Worm (Caenorhabditis elegans): Measurements from ENCODE around the gene T10F2.5.

The T10F2.5 gene

ce11 chrIII:5159505-5159904, at the start of gene T10F2.5:
TSS of gene T10F2.5 (minus strand) at chrIII:5159605.
- TF ChIP-seq unc-62 (GFP tag; optimal IDR thresholded peaks at IDR 0.05) = no peak

ce11 chrIII:5208992-5209391, 49.6 kb upstream of the T10F2.5 start, which contains the start of gene syx-16:
TSS of gene syx-16 (minus strand) at chrIII:5209109.
- TF ChIP-seq unc-62 (GFP tag; optimal IDR thresholded peaks at IDR 0.05) = no peak

ce11 chrIII:5206861-5207414, 47.5 kb upstream of the T10F2.5 start, which contains the start of gene morc-1:
TSS of gene morc-1 (minus strand) at chrIII:5206911.
- TF ChIP-seq unc-62 (GFP tag; optimal IDR thresholded peaks at IDR 0.05) = no peak

- TF ChIP-seq unc-62 (GFP tag; optimal IDR thresholded peaks at IDR 0.05) = no peak
Observed at ce11 chrIII:5203310-5203709, 43.9 kb upstream of the T10F2.5 start.

DNA sequence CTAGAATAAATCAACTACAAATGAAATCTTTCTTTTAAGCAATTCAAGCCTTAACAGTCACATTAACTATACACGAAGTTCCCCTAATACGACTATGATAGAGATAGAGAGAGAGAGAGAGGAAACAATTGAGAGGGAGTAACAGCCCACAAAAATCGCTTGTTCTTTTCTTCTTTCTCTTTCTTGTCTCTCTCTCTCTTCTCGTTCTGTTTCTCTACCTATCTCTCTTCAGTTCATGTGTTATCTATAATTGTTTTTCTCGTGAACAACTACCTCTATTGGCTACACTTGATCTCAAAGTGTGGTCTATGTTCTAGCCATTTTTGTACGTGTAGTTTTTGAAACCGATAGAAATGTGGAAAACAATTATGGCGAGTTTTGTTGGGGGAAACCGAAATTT, 43.2 kb upstream of the T10F2.5 start:
- no peak for TF ChIP-seq unc-62 (GFP tag; optimal IDR thresholded peaks at IDR 0.05)

- no peak for TF ChIP-seq unc-62 (GFP tag; optimal IDR thresholded peaks at IDR 0.05)
Observed at ce11 chrIII:5201267-5201666, 41.9 kb upstream of the T10F2.5 start.

- no peak for TF ChIP-seq unc-62 (GFP tag; optimal IDR thresholded peaks at IDR 0.05)
Observed at ce11 chrIII:5200349-5200748, 40.9 kb upstream of the T10F2.5 start.

DNA sequence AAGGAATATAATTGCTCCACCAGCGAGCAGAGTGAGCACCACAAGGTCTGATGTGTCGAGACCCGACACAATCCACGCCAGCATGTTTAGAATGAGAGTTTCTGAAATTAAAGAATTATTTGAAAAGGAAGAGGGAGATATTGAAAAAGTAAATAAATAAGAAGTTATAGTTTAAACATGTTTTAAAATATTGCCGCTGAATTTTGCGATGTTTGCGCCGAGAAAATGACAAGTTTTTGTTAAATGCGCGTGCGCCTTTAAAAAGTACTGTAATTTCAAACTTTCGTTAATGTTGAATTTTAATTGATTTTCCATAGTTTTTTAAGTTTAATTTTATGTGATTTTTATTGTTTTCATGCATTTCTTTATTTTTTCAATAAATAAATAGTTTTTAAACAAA, 40.2 kb upstream of the T10F2.5 start, which contains the start of gene emb-8:
Gene emb-8, minus strand, starts transcription at position 101 of the 400 bp plus-strand sequence.
- TF ChIP-seq unc-62 (GFP tag; optimal IDR thresholded peaks at IDR 0.05) = no peak

DNA sequence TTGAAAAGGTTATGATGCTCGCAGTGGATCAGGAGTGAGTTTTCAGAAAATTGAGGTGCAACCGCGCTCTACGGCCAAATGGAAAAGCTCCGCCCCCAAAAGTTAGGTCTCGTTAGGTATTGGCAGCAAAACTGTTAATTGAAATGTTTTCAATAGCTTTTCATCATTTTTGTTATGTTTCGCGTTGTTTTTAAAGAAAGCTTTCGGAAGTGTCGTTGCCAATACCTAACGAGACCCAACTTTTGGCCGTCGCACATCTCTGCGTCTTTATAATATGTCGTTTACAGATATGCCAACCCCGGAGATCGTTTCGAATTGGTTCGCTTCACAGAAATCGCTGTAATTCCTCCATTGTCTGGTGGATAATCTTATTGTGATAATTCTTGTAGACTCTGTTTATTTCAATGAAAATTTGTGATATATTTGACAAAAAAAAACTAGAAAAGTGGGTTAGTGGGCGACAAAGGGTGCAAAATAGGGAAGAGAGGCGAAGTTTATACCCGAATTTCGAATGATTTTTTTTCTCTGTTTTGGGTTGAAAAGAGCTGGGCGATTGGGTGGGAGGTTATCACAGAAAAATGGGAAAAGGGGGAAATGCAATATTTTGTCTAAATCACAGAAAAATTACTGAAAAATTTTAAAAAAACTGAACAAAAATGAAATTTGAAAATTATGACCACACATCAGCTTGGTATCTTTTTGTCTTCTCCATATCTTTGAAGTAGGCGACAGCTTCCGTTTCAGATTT, 37.1 kb upstream of the T10F2.5 start:
- no peak for TF ChIP-seq unc-62 (GFP tag; optimal IDR thresholded peaks at IDR 0.05)

DNA sequence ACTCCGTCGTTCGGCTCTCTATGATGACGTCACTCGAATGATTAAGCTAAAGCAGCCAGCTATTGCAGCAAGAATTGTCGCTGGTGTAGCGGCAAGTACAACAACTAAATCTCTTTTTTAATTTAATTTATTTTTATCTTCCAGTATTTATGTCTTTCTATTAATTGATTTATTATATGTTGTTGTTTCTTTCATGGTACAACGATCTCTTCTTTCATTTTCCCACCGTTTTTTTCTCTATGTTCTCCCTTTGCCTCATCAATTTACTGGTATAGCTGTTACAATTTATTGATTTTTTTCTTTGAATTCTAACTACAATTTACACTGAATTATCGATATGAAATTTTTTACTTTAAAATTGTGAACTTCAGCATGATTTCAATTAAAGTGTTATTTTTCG, 36.3 kb upstream of the T10F2.5 start, which contains the start of gene moc-6:
Gene moc-6, plus strand, starts transcription at position 301 of the 400 bp plus-strand sequence.
- TF ChIP-seq unc-62 (GFP tag; optimal IDR thresholded peaks at IDR 0.05) = no peak

DNA sequence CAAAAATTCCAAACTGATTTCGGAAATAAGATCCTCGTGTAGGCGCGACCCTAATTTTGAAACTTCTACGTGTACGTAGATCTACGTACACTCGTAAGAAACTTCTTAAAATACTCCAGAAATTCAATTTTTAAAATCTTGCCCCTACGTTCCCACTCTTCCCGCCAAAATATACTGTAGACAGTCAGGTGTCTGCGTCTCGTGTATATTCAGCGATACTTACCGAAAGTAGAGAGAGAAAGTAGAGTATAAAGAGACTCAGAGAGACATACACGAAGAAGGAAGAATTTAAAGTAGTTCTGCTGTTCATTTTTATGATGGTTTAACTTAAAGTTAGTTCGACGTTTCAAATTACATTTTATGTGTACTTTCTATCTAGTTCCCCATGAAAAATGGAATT, 33.9 kb upstream of the T10F2.5 start:
- TF ChIP-seq unc-62 (GFP tag; optimal IDR thresholded peaks at IDR 0.05) = no peak

DNA sequence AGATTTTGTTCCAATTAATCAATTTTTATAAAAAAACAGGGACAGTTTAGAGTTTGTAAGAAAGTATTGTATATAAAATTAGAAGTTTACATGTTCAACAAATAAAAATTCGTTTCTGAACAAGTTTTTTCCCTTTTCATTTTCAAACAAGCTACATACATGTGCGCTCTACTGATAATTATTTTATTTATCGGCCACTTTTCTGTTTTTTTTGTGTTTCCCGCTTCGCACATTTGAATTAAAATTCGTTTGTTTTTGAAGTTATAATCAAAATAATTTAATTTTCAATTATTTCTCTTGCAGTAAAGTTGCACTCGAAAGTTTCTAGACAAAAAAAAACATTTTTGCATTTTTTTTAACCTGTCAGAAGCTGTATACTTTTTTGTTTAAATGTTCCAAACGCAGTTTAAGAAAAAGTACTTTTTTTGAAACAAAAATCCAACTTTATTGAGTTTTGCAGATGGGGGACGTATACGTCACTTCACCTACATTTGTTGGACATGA, 31.3 kb upstream of the T10F2.5 start, which contains the start of gene hira-1:
Gene hira-1, plus strand, starts transcription at position 454 of the 504 bp plus-strand sequence.
- no peak for TF ChIP-seq unc-62 (GFP tag; optimal IDR thresholded peaks at IDR 0.05)

ce11 chrIII:5190179-5190578, 30.8 kb upstream of the T10F2.5 start:
- no peak for TF ChIP-seq unc-62 (GFP tag; optimal IDR thresholded peaks at IDR 0.05)

- TF ChIP-seq unc-62 (GFP tag; optimal IDR thresholded peaks at IDR 0.05) = no peak
Observed at ce11 chrIII:5188426-5188825, 29.0 kb upstream of the T10F2.5 start, which contains the start of gene K10D2.8. TSS of gene K10D2.8 (plus strand) at chrIII:5188726.

DNA sequence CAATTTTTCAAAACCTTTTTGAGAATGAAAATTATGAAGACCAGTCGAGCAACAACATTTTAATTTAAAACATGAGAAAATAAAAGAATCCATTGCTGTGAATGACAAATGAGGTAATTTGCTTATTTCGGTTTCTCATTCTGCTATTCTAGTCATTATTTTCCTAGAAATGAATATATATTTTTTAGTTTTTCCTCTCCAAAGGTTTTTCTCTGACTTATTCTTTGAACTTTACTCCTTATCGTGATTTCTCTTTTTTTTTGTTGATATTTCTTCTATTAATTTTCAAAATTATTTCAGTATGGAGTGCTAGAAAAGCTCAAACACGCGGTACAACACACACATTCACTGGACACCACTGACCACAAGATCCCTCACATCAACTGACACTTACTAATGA, 26.2 kb upstream of the T10F2.5 start, which contains the start of gene pup-2:
Gene pup-2, plus strand, starts transcription at position 301 of the 400 bp plus-strand sequence.
- no peak for TF ChIP-seq unc-62 (GFP tag; optimal IDR thresholded peaks at IDR 0.05)

DNA sequence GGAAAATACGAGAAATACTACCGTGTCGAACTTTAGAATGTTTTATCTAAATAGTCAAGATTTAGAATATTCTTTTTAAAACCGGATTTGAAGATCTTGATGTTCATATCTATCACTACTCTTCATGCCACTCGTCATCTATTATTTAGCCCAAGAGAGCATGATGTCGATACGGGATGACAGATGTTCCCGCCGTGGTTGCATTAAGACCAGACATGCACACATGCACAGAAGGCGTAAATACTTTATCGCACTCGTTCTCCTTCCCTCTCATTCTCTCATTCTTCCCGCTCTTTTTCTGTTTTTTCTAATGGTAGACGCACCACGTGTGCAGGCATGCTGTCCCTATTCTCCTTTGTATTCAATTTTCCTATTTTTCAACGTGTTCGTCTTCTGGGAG, 24.0 kb upstream of the T10F2.5 start:
- TF ChIP-seq unc-62 (GFP tag; optimal IDR thresholded peaks at IDR 0.05) = no peak

DNA sequence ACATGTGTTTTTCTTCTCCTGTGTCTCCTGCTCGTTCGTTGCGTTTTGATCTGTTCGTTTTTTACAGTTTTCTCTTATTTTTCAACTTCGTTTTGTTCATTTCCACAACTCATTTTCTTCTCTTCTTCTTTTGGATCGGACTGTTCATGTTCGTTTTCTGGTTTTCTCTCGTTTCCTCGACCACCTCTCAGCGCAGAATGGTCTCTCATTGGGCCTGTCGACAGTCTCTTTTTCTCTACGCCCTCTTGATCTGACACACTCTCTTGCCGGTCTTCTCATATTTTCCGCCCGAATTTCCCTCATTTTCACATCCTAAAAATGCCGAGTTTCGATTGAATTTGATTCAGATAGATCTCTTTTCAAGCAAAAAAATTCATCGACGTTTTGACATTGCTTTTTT, 22.2 kb upstream of the T10F2.5 start:
- no peak for TF ChIP-seq unc-62 (GFP tag; optimal IDR thresholded peaks at IDR 0.05)

All from whole organism, dauer.